Fruit fly (Drosophila melanogaster) whole organism, embryonic: Measurements from ENCODE around the gene CG17612.

Experiments used
- Bgb ChIP-seq: fragments of 200-800 bp; sonication (Bioruptor generic); IDR thresholded peaks from 2 replicates; pipeline ENCODE4 v1.3.6; 2022; ENCODE audit warnings: missing biosample characterization, missing genetic modification characterization; ENCODE audit not compliant: partially characterized antibody
- C15 ChIP-seq: fragments of 200-800 bp; sonication (Bioruptor generic); IDR thresholded peaks from 3 replicates; pipeline ENCODE4 v1.3.6; 2022; ENCODE audit warnings: missing biosample characterization, missing genetic modification characterization
- CG10274 ChIP-seq: fragments of 200-800 bp; sonication (Bioruptor generic); optimal IDR thresholded peaks from 3 replicates; lab custom pipeline; 2017; ENCODE audit warnings: missing biosample characterization, mild to moderate bottlenecking, missing genetic modification characterization
- CG10654 ChIP-seq: fragments of 200-800 bp; sonication (Bioruptor generic); optimal IDR thresholded peaks from 2 replicates; lab custom pipeline; 2016; ENCODE audit warnings: missing biosample characterization, missing genetic modification characterization
- CG12299 ChIP-seq: fragments of 200-800 bp; sonication (Bioruptor generic); optimal IDR thresholded peaks from 2 replicates; lab custom pipeline; 2018; ENCODE audit warnings: missing biosample characterization, mild to moderate bottlenecking, missing genetic modification characterization
- CG12659 ChIP-seq: fragments of 200-800 bp; sonication (Bioruptor generic); optimal IDR thresholded peaks from 3 replicates; lab custom pipeline; 2017; ENCODE audit warnings: mild to moderate bottlenecking, missing biosample characterization, missing genetic modification reagents, missing genetic modification characterization
- CG13287 ChIP-seq: fragments of 200-800 bp; sonication (Bioruptor generic); IDR thresholded peaks from 2 replicates; pipeline ENCODE4 v1.3.6; 2022; ENCODE audit warnings: missing biosample characterization, missing genetic modification characterization; ENCODE audit not compliant: partially characterized antibody
- CG13424 ChIP-seq: fragments of 200-800 bp; sonication (Bioruptor generic); optimal IDR thresholded peaks from 2 replicates; lab custom pipeline; 2019; ENCODE audit warnings: missing biosample characterization, mild to moderate bottlenecking, missing genetic modification characterization, moderate library complexity
- CG16813 ChIP-seq: fragments of 200-800 bp; sonication (Bioruptor generic); IDR thresholded peaks from 3 replicates; pipeline ENCODE4 v1.3.6; 2022; ENCODE audit warnings: missing biosample characterization, missing genetic modification characterization; ENCODE audit not compliant: partially characterized antibody
- CG17186 ChIP-seq: fragments of 200-800 bp; sonication (Bioruptor generic); optimal IDR thresholded peaks from 3 replicates; lab custom pipeline; 2017; ENCODE audit warnings: missing biosample characterization, missing genetic modification reagents, missing genetic modification characterization
- CG17328 ChIP-seq: fragments of 200-800 bp; sonication (Bioruptor generic); IDR thresholded peaks from 2 replicates; pipeline ENCODE4 v1.3.6; 2022; ENCODE audit warnings: missing biosample characterization, missing genetic modification characterization
- CG18599 ChIP-seq: fragments of 200-800 bp; sonication (Bioruptor generic); optimal IDR thresholded peaks from 3 replicates; lab custom pipeline; 2017; ENCODE audit warnings: missing biosample characterization, missing genetic modification characterization, mild to moderate bottlenecking, moderate library complexity, missing genetic modification reagents
- CG2120 ChIP-seq: fragments of 200-800 bp; sonication (Bioruptor generic); optimal IDR thresholded peaks from 3 replicates; lab custom pipeline; 2016; ENCODE audit warnings: missing biosample characterization, missing genetic modification characterization
- CG6791 ChIP-seq: fragments of 200-800 bp; sonication (Bioruptor generic); IDR thresholded peaks from 3 replicates; pipeline ENCODE4 v1.3.6; 2022; ENCODE audit warnings: missing biosample characterization, missing genetic modification characterization; ENCODE audit not compliant: partially characterized antibody
- CG7928 ChIP-seq: fragments of 200-800 bp; sonication (Bioruptor generic); optimal IDR thresholded peaks from 2 replicates; lab custom pipeline; 2017; ENCODE audit warnings: missing biosample characterization, mild to moderate bottlenecking, missing genetic modification characterization
- CG9609 ChIP-seq: fragments of 200-800 bp; sonication (Bioruptor generic); optimal IDR thresholded peaks from 3 replicates; lab custom pipeline; 2016; ENCODE audit warnings: missing biosample characterization, missing genetic modification characterization
- CG9932 ChIP-seq: fragments of 200-800 bp; sonication (Bioruptor generic); IDR thresholded peaks from 2 replicates; pipeline ENCODE4 v1.3.6; 2022; ENCODE audit warnings: missing biosample characterization, missing genetic modification characterization
- CTCF ChIP-seq: fragments of 200-800 bp; sonication (Bioruptor generic); optimal IDR thresholded peaks from 2 replicates; lab custom pipeline; 2017; ENCODE audit warnings: missing biosample characterization, mild to moderate bottlenecking, missing genetic modification characterization, moderate library complexity
- Dbx ChIP-seq: fragments of 200-800 bp; sonication (Bioruptor generic); IDR thresholded peaks from 3 replicates; pipeline ENCODE4 v1.3.6; 2022; ENCODE audit warnings: missing biosample characterization, missing genetic modification characterization
- Dip3 ChIP-seq: fragments of 200-800 bp; sonication (Bioruptor generic); optimal IDR thresholded peaks from 3 replicates; lab custom pipeline; 2016; ENCODE audit warnings: missing biosample characterization, missing genetic modification characterization
- Dll ChIP-seq: fragments of 200-800 bp; sonication (Bioruptor generic); IDR thresholded peaks from 4 replicates; pipeline ENCODE4 v1.3.6; 2022; ENCODE audit warnings: missing biosample characterization, missing genetic modification characterization; ENCODE audit not compliant: partially characterized antibody
- Dref ChIP-seq: fragments of 200-800 bp; sonication (Bioruptor generic); IDR thresholded peaks from 2 replicates; pipeline ENCODE4 v1.3.6; 2022; ENCODE audit warnings: missing biosample characterization, missing genetic modification characterization
- E2f2 ChIP-seq: fragments of 200-800 bp; sonication (Bioruptor generic); IDR thresholded peaks from 2 replicates; pipeline ENCODE4 v1.3.6; 2022; ENCODE audit warnings: missing biosample characterization, missing genetic modification characterization
- Fer2 ChIP-seq: fragments of 200-800 bp; sonication (Bioruptor generic); optimal IDR thresholded peaks from 2 replicates; lab custom pipeline; 2018; ENCODE audit warnings: missing biosample characterization, mild to moderate bottlenecking, missing genetic modification characterization, moderate library complexity
- HLH3B ChIP-seq: fragments of 200-800 bp; sonication (Bioruptor generic); IDR thresholded peaks from 2 replicates; pipeline ENCODE4 v1.3.6; 2022; ENCODE audit warnings: missing biosample characterization, missing genetic modification characterization
- HLH54F ChIP-seq: fragments of 200-800 bp; sonication (Bioruptor generic); optimal IDR thresholded peaks from 3 replicates; lab custom pipeline; 2016; ENCODE audit warnings: missing biosample characterization, missing genetic modification characterization
- Max ChIP-seq: fragments of 200-800 bp; sonication (Bioruptor generic); optimal IDR thresholded peaks from 2 replicates; lab custom pipeline; 2016; ENCODE audit warnings: missing biosample characterization, mild to moderate bottlenecking, missing genetic modification characterization
- Med ChIP-seq: fragments of 200-800 bp; sonication (Bioruptor generic); peaks from one replicate; lab custom pipeline; 2016; ENCODE audit warnings: missing biosample characterization, missing genetic modification characterization, mild to moderate bottlenecking, inconsistent platforms, moderate library complexity
- Myb ChIP-seq: fragments of 200-800 bp; sonication (Bioruptor generic); optimal IDR thresholded peaks from 2 replicates; lab custom pipeline; 2016; ENCODE audit warnings: missing biosample characterization, missing genetic modification characterization
- Side ChIP-seq: fragments of 200-800 bp; sonication (Bioruptor generic); optimal IDR thresholded peaks from 2 replicates; lab custom pipeline; 2016; ENCODE audit warnings: missing biosample characterization, missing genetic modification characterization
- Sin3A ChIP-seq: fragments of >200 bp; optimal IDR thresholded peaks from 2 replicates; lab custom pipeline; 2018
- Sry-β ChIP-seq: fragments of 200-800 bp; sonication (Bioruptor generic); optimal IDR thresholded peaks from 2 replicates; lab custom pipeline; 2018; ENCODE audit warnings: missing biosample characterization, mild to moderate bottlenecking, missing genetic modification characterization, moderate library complexity
- ac ChIP-seq: fragments of 200-800 bp; sonication (Bioruptor generic); optimal IDR thresholded peaks from 3 replicates; lab custom pipeline; 2017; ENCODE audit warnings: missing biosample characterization, mild to moderate bottlenecking, missing genetic modification characterization
- bigmax ChIP-seq: fragments of 200-800 bp; sonication (Bioruptor generic); optimal IDR thresholded peaks from 2 replicates; lab custom pipeline; 2018; ENCODE audit warnings: missing biosample characterization, mild to moderate bottlenecking, missing genetic modification characterization
- cad ChIP-seq: fragments of >200 bp; optimal IDR thresholded peaks from 2 replicates; lab custom pipeline; 2017; ENCODE audit warnings: missing biosample characterization, missing genetic modification characterization
- dan ChIP-seq: fragments of 200-800 bp; sonication (Bioruptor generic); IDR thresholded peaks from 2 replicates; pipeline ENCODE4 v1.3.6; 2022; ENCODE audit warnings: missing biosample characterization, missing genetic modification characterization
- dmrt11E ChIP-seq: fragments of 200-800 bp; sonication (Bioruptor generic); optimal IDR thresholded peaks from 3 replicates; lab custom pipeline; 2018; ENCODE audit warnings: missing biosample characterization, mild to moderate bottlenecking, missing genetic modification characterization, moderate library complexity
- esg ChIP-seq: fragments of 200-800 bp; sonication (Bioruptor generic); conservative IDR thresholded peaks from 2 replicates; pipeline ENCODE4 v1.3.6; 2022; ENCODE audit warnings: missing biosample characterization, missing genetic modification characterization
- ewg ChIP-seq: fragments of 200-800 bp; sonication (Bioruptor generic); optimal IDR thresholded peaks from 3 replicates; lab custom pipeline; 2017; ENCODE audit warnings: mild to moderate bottlenecking, missing biosample characterization, missing genetic modification reagents, missing genetic modification characterization
- gfzf ChIP-seq: fragments of 200-800 bp; sonication (Bioruptor generic); optimal IDR thresholded peaks from 2 replicates; lab custom pipeline; 2016; ENCODE audit warnings: missing biosample characterization, mild to moderate bottlenecking, missing genetic modification characterization, moderate library complexity
- hkb ChIP-seq, 2 experiments: fragments of 200-800 bp in 1 of 2; fragments of >200 bp in 1 of 2; sonication (Bioruptor generic) in 1 of 2; IDR thresholded peaks in 1 of 2; optimal IDR thresholded peaks in 1 of 2; 2 replicates each; pipeline versions ENCODE4 v1.3.6 to Lab custom; 2017 to 2022; ENCODE audit warnings: missing biosample characterization in 1 of 2, missing genetic modification characterization in 1 of 2
- klu ChIP-seq: fragments of 200-800 bp; sonication (Bioruptor generic); IDR thresholded peaks from 2 replicates; pipeline ENCODE4 v1.3.6; 2022; ENCODE audit warnings: missing biosample characterization, missing genetic modification characterization
- mam ChIP-seq: fragments of 200-800 bp; sonication (Bioruptor generic); optimal IDR thresholded peaks from 3 replicates; lab custom pipeline; 2016; ENCODE audit warnings: missing biosample characterization, missing genetic modification characterization
- nmo ChIP-seq: fragments of 200-800 bp; sonication (Bioruptor generic); optimal IDR thresholded peaks from 2 replicates; lab custom pipeline; 2018; ENCODE audit warnings: missing biosample characterization, mild to moderate bottlenecking, missing genetic modification characterization, moderate library complexity
- pho ChIP-seq: fragments of 200-800 bp; sonication (Bioruptor generic); optimal IDR thresholded peaks from 2 replicates; lab custom pipeline; 2016; ENCODE audit warnings: missing biosample characterization, missing genetic modification characterization
- slp2 ChIP-seq: fragments of 200-800 bp; sonication (Bioruptor generic); optimal IDR thresholded peaks from 2 replicates; lab custom pipeline; 2016; ENCODE audit warnings: missing biosample characterization, missing genetic modification characterization
- tin ChIP-seq: fragments of 200-800 bp; sonication (Bioruptor generic); optimal IDR thresholded peaks from 3 replicates; lab custom pipeline; 2016; ENCODE audit warnings: missing biosample characterization, missing genetic modification characterization
- trem ChIP-seq: fragments of 200-800 bp; optimal IDR thresholded peaks from 3 replicates; lab custom pipeline; 2019; ENCODE audit warnings: missing biosample characterization, mild to moderate bottlenecking, missing genetic modification characterization, moderate library complexity
- unc-4 ChIP-seq: fragments of 200-800 bp; sonication (Bioruptor generic); IDR thresholded peaks from 2 replicates; pipeline ENCODE4 v1.3.6; 2022; ENCODE audit warnings: missing biosample characterization, missing genetic modification characterization; ENCODE audit not compliant: partially characterized antibody
- zen ChIP-seq: fragments of 200-800 bp; sonication (Bioruptor generic); optimal IDR thresholded peaks from 3 replicates; lab custom pipeline; 2018; ENCODE audit warnings: missing biosample characterization, mild to moderate bottlenecking, missing genetic modification characterization, moderate library complexity

The CG17612 gene

DNA sequence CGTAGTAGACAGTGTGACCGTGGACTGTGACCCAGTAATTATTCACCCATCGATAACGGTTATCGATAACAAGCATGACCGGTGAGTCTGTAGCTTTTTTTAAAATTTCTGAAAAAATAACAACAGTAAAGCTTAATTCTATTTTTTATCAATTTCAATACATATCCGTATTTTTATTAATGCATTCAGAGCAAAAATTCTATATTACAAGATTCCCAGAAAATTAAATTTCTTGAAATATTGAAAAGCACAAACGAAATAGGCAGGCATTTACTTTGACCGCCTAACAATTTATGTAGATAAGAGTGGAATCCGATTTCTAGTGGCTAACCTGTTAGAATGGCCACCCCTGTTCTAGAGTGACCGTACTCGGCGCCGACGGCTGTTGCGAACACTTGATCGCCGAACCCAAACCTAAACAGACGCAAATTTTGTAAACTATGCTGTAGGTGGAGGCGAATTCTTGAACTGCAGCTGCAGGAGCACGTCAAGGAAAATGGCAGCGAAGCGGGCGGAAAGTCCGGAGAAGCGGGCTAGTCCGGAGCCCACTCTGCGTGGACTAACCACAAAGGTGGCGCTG is 11.4 kb upstream of the CG17612 start, which contains the start of gene CG3652 (continued):
- TF ChIP-seq pho (GFP tag; lab: Kevin White, UChicago) (peak; percentile 37), Myb (GFP tag; lab: Kevin White, UChicago) (peak; percentile 68), CG2120 (GFP tag; lab: Kevin White, UChicago) (peak; percentile 64), CG12659 (GFP tag; lab: Kevin White, UChicago) (peak; percentile 70), cad (GFP tag; lab: Kevin White, UChicago) (no peak), CG13424 (tag; lab: Kevin White, UChicago) (peak; percentile 28), CG6791 (peak; percentile 46; the same call in 1 of the 3 replicates), Med (GFP tag; lab: Kevin White, UChicago) (peak; percentile 33), nmo (GFP tag; lab: Kevin White, UChicago) (peak; percentile 61), CG17186 (GFP tag; lab: Kevin White, UChicago) (peak; percentile 31), CG13287 (GFP tag; lab: Robert Waterston, UW) (peak; percentile 58), Fer2 (tag; lab: Kevin White, UChicago) (no peak), Dll (GFP tag; lab: Robert Waterston, UW) (peak; percentile 62; the same call in 3 of the 4 replicates), Side (GFP tag; lab: Kevin White, UChicago) (peak; percentile 35), CG18599 (no peak), tin (GFP tag; lab: Kevin White, UChicago) (peak; percentile 33), Sin3A (peak; percentile 84), unc-4 (GFP tag; lab: Robert Waterston, UW) (peak; percentile 46; the same call in 1 of the 2 replicates), Dip3 (GFP tag; lab: Kevin White, UChicago) (peak; percentile 48), CG16813 (GFP tag; lab: Robert Waterston, UW) (peak; percentile 60), Dbx (GFP tag; lab: Robert Waterston, UW) (0 out of 3 replicates have a peak, but pooled peaks have one; percentile 21), CTCF (GFP tag; lab: Kevin White, UChicago) (peak; percentile 60), dmrt11E (tag; lab: Kevin White, UChicago) (peak; percentile 23), CG10654 (GFP tag; lab: Kevin White, UChicago) (peak; percentile 1), zen (tag; lab: Kevin White, UChicago) (peak; percentile 21), dan (no peak), trem (tag; lab: Kevin White, UChicago) (peak; percentile 61), C15 (GFP tag; lab: Robert Waterston, UW) (no peak), CG7928 (peak; percentile 53), Bgb (GFP tag; lab: Robert Waterston, UW) (peak; percentile 29; the same call in 1 of the 2 replicates), Sry-β (peak; percentile 82), CG9609 (peak; percentile 19), klu (GFP tag; lab: Robert Waterston, UW) (peak; percentile 11; the same call in 1 of the 2 replicates), gfzf (GFP tag; lab: Kevin White, UChicago) (peak; percentile 67), HLH54F (peak; percentile 23), hkb (optimal IDR thresholded peaks at IDR 0.05; lab: Kevin White, UChicago) (peak; percentile 20), hkb (GFP tag; IDR thresholded peaks at IDR 0.05; lab: Robert Waterston, UW) (no peak), Max (GFP tag; lab: Kevin White, UChicago) (peak; percentile 33), CG9932 (GFP tag; lab: Robert Waterston, UW) (peak; percentile 30; the same call in 1 of the 2 replicates), CG12299 (tag; lab: Kevin White, UChicago) (no peak), E2f2 (GFP tag; lab: Robert Waterston, UW) (peak; percentile 72), HLH3B (GFP tag; lab: Robert Waterston, UW) (no peak), esg (GFP tag; lab: Robert Waterston, UW) (no peak), bigmax (GFP tag; lab: Kevin White, UChicago) (no peak), mam (peak; percentile 36), ewg (GFP tag; lab: Kevin White, UChicago) (no peak), CG17328 (GFP tag; lab: Robert Waterston, UW) (no peak), CG10274 (GFP tag; lab: Kevin White, UChicago) (no peak), slp2 (peak; percentile 47), Dref (GFP tag; lab: Robert Waterston, UW) (peak; percentile 75), ac (GFP tag; lab: Kevin White, UChicago) (no peak)
